Worm (Caenorhabditis elegans) whole organism, dauer: Measurements from ENCODE around the gene Y38H6C.8.
"Not testable (repeated sequence)": the region's sequence is repeated elsewhere in the genome, so short reads cannot be mapped to it uniquely, and the experiment has no call there.

Source experiments
- unc-62 ChIP-seq: sonication (generic microtip); optimal IDR thresholded peaks from 2 replicates; lab custom pipeline; 2017; ENCODE audit warnings: missing biosample characterization, missing genetic modification reagents, missing genetic modification characterization

Y38H6C.8 gene

ce11 chrV:20544610-20545009 is 30.8 kb downstream of the Y38H6C.8 start:
- no peak for TF ChIP-seq unc-62 (GFP tag; lab: Kevin White, UChicago)

- TF ChIP-seq unc-62 (GFP tag; lab: Kevin White, UChicago): no peak
Observed at ce11 chrV:20545742-20546141, 32.0 kb downstream of the Y38H6C.8 start.

- TF ChIP-seq unc-62 (GFP tag; lab: Kevin White, UChicago): no peak
Observed at ce11 chrV:20547048-20547447, 33.3 kb downstream of the Y38H6C.8 start, which contains the start of gene Y38H6C.18. TSS of gene Y38H6C.18 (minus strand) at chrV:20547148.

ce11 chrV:20551096-20551495 is 37.3 kb downstream of the Y38H6C.8 start, which contains the start of gene Y38H6C.20:
TSS of gene Y38H6C.20 (minus strand) at chrV:20551196.
- TF ChIP-seq unc-62 (GFP tag; lab: Kevin White, UChicago): no peak

- no peak for TF ChIP-seq unc-62 (GFP tag; lab: Kevin White, UChicago)
Observed at ce11 chrV:20552971-20553370, 39.2 kb downstream of the Y38H6C.8 start, which contains the start of gene vmo-1. TSS of gene vmo-1 (minus strand) at chrV:20553071.

ce11 chrV:20555120-20555519 is 41.4 kb downstream of the Y38H6C.8 start, which contains the start of gene Y38H6C.21:
TSS of gene Y38H6C.21 (minus strand) at chrV:20555267.
- no peak for TF ChIP-seq unc-62 (GFP tag; lab: Kevin White, UChicago)

ce11 chrV:20556260-20556659 is 42.5 kb downstream of the Y38H6C.8 start, which contains the start of gene Y38H6C.23:
TSS of gene Y38H6C.23 (minus strand) at chrV:20556360.
- TF ChIP-seq unc-62 (GFP tag; lab: Kevin White, UChicago): no peak

ce11 chrV:20558270-20558669 is 44.5 kb downstream of the Y38H6C.8 start, which contains the start of gene abf-4:
TSS of gene abf-4 (minus strand) at chrV:20558370.
- TF ChIP-seq unc-62 (GFP tag; lab: Kevin White, UChicago): no peak

ce11 chrV:20561795-20562194 is 48.0 kb downstream of the Y38H6C.8 start, which contains the start of gene F26F2.1:
TSS of gene F26F2.1 (minus strand) at chrV:20561895.
- no peak for TF ChIP-seq unc-62 (GFP tag; lab: Kevin White, UChicago)

ce11 chrV:20564054-20564453 is 50.3 kb downstream of the Y38H6C.8 start, which contains the start of gene F26F2.13:
TSS of gene F26F2.13 (plus strand) at chrV:20564354.
- not testable (repeated sequence) for TF ChIP-seq unc-62 (GFP tag; lab: Kevin White, UChicago)
